Worm (Caenorhabditis elegans) whole organism, early embryonic: ENCODE results near the gene F25E5.2.

Experiments
- ama-1 ChIP-seq: fragments of 150-350 bp; optimal IDR thresholded peaks from 2 replicates; lab custom pipeline; 2014
- ceh-13 ChIP-seq: fragments of 200-800 bp; sonication (Bioruptor generic); optimal IDR thresholded peaks from 2 replicates; lab custom pipeline; 2018; ENCODE audit warnings: mild to moderate bottlenecking, missing genetic modification characterization, missing compliant biosample characterization
- ceh-36 ChIP-seq: sonication (generic microtip); optimal IDR thresholded peaks from 2 replicates; lab custom pipeline; 2016; ENCODE audit warnings: missing genetic modification characterization, inconsistent platforms, missing compliant biosample characterization
- ets-7 ChIP-seq: sonication (generic microtip); optimal IDR thresholded peaks from 2 replicates; lab custom pipeline; 2016; ENCODE audit warnings: missing genotype, missing genetic modification characterization, missing compliant biosample characterization
- flt-1 ChIP-seq: fragments of 200-800 bp; sonication (Bioruptor generic); IDR thresholded peaks from 2 replicates; pipeline ENCODE4 v1.3.6; 2022; ENCODE audit warnings: missing genetic modification characterization, missing compliant biosample characterization
- hmbx-1 ChIP-seq: sonication (generic microtip); optimal IDR thresholded peaks from 2 replicates; lab custom pipeline; 2016; ENCODE audit warnings: mild to moderate bottlenecking, missing genetic modification characterization, missing compliant biosample characterization
- hmg-4 ChIP-seq: fragments of 200-800 bp; sonication (Bioruptor generic); optimal IDR thresholded peaks from 2 replicates; lab custom pipeline; 2018; ENCODE audit warnings: mild to moderate bottlenecking, missing genetic modification characterization, missing compliant biosample characterization
- scrt-1 ChIP-seq: fragments of 200-800 bp; sonication (Bioruptor generic); IDR thresholded peaks from 2 replicates; pipeline ENCODE4 v1.3.6; 2022; ENCODE audit warnings: missing genetic modification characterization, missing compliant biosample characterization
- sea-1 ChIP-seq: fragments of 200-800 bp; sonication (Bioruptor generic); conservative IDR thresholded peaks from 2 replicates; pipeline ENCODE4 v1.3.6; 2022; ENCODE audit warnings: missing genetic modification characterization, missing compliant biosample characterization
- tbx-11 ChIP-seq: fragments of 200-800 bp; sonication (Bioruptor generic); IDR thresholded peaks from 2 replicates; pipeline ENCODE4 v1.3.6; 2022; ENCODE audit warnings: missing genetic modification characterization, missing compliant biosample characterization

- TF ChIP-seq ceh-13 (GFP tag; lab: Kevin White, UChicago): no peak
- TF ChIP-seq scrt-1 (GFP tag; lab: Robert Waterston, UW): no peak
- no peak for TF ChIP-seq tbx-11 (GFP tag; lab: Robert Waterston, UW)
- TF ChIP-seq ama-1 (lab: Kevin White, UChicago): no peak
- TF ChIP-seq ets-7 (tag; lab: Kevin White, UChicago): no peak
- TF ChIP-seq hmg-4 (GFP tag; lab: Kevin White, UChicago): no peak
- TF ChIP-seq sea-1: no peak
- no peak for TF ChIP-seq flt-1 (GFP tag; lab: Robert Waterston, UW)
- no peak for TF ChIP-seq ceh-36 (tag; lab: Kevin White, UChicago)
- no peak for TF ChIP-seq hmbx-1 (tag; lab: Kevin White, UChicago)
Measured at ce11 chrV:7434805-7435363, 20.2 kb upstream of the F25E5.2 start.
